Worm (Caenorhabditis elegans) whole organism, midembryonic: ENCODE data around the gene ceh-74.

Experiments
- T22C8.4 ChIP-seq: fragments of 200-800 bp; sonication (Bioruptor generic); IDR thresholded peaks from 2 replicates; pipeline ENCODE4 v1.3.6; 2022; ENCODE audit warnings: missing genetic modification characterization, missing compliant biosample characterization
- cog-1 ChIP-seq: sonication (generic microtip); optimal IDR thresholded peaks from 2 replicates; lab custom pipeline; 2016; ENCODE audit warnings: missing genetic modification characterization, missing compliant biosample characterization
- flt-1 ChIP-seq: fragments of 200-800 bp; sonication (Bioruptor generic); IDR thresholded peaks from 2 replicates; pipeline ENCODE4 v1.3.6; 2022; ENCODE audit warnings: missing genetic modification characterization, missing compliant biosample characterization
- klf-2 ChIP-seq: fragments of 200-800 bp; sonication (Bioruptor generic); conservative IDR thresholded peaks from 2 replicates; pipeline ENCODE4 v1.3.6; 2022; ENCODE audit warnings: missing genetic modification reagents, missing genetic modification characterization, missing compliant biosample characterization
- med-1 ChIP-seq: sonication (generic microtip); optimal IDR thresholded peaks from 2 replicates; lab custom pipeline; 2017; ENCODE audit warnings: missing genetic modification characterization, mild to moderate bottlenecking, missing compliant biosample characterization, antibody characterized with exemption, missing genetic modification reagents; ENCODE audit not compliant: insufficient read depth
- ref-1 ChIP-seq: fragments of 200-800 bp; sonication (Bioruptor generic); conservative IDR thresholded peaks from 2 replicates; pipeline ENCODE4 v1.3.6; 2022; ENCODE audit warnings: missing genetic modification reagents, missing genetic modification characterization, missing compliant biosample characterization
- tab-1 ChIP-seq: fragments of 200-800 bp; sonication (Bioruptor generic); IDR thresholded peaks from 2 replicates; pipeline ENCODE4 v1.3.6; 2022; ENCODE audit warnings: missing genetic modification characterization, missing compliant biosample characterization
- ztf-23 ChIP-seq: fragments of 200-800 bp; sonication (Bioruptor generic); IDR thresholded peaks from 2 replicates; pipeline ENCODE4 v1.3.6; 2022; ENCODE audit warnings: missing genetic modification reagents, missing genetic modification characterization, missing compliant biosample characterization
- ztf-29 ChIP-seq: fragments of 200-800 bp; sonication (Bioruptor generic); IDR thresholded peaks from 2 replicates; pipeline ENCODE4 v1.3.6; 2022; ENCODE audit warnings: missing genetic modification reagents, missing genetic modification characterization, missing compliant biosample characterization

The ceh-74 gene

DNA sequence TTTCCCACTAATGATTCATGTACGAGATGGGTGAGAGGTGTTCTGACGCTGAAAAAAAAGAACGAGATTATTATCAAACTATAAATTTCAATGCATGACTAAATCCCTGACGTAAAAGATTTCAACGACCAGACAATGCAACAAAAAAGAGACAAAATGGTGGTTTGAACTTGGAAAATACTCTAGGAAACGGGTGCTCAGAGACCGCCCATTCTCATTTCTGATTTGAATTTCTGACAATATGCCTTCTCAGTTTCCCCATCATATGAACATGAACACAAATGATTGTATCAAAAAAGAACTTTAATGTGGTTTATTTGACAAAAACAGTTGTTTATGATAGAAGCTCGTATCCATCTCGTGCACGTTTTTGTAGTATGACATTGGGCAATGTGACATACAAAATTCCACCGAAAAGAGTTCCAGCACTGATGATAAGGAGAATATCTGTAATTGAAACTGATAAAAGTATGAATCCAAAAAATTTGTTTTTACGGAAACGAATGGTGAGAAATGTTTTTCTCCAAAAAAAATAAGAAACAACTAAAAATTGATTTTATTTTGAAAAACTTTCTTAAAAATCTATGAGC lies 14.8 kb upstream of the ceh-74 start, which contains the start of gene srd-26:
srd-26 (minus strand) TSS at position 51 of the 590 bp plus-strand sequence.
- TF ChIP-seq tab-1 (no peak), ref-1 (GFP tag; lab: Robert Waterston, UW) (no peak), ztf-29 (GFP tag; lab: Robert Waterston, UW) (no peak), T22C8.4 (no peak), klf-2 (GFP tag; lab: Robert Waterston, UW) (no peak), med-1 (GFP tag; lab: Kevin White, UChicago) (no peak)

ce11 chrV:14165745-14166144 lies 12.1 kb upstream of the ceh-74 start:
- TF ChIP-seq klf-2 (GFP tag; lab: Robert Waterston, UW): no peak
- no peak for TF ChIP-seq med-1 (GFP tag; lab: Kevin White, UChicago)
- TF ChIP-seq flt-1 (GFP tag; lab: Robert Waterston, UW): no peak
- TF ChIP-seq cog-1 (tag; lab: Kevin White, UChicago): no peak
- TF ChIP-seq ztf-23 (GFP tag; lab: Robert Waterston, UW): no peak
- no peak for TF ChIP-seq T22C8.4
- TF ChIP-seq ref-1 (GFP tag; lab: Robert Waterston, UW): no peak
- TF ChIP-seq tab-1: no peak
- no peak for TF ChIP-seq ztf-29 (GFP tag; lab: Robert Waterston, UW)

- TF ChIP-seq ref-1 (GFP tag; lab: Robert Waterston, UW) (no peak), flt-1 (GFP tag; lab: Robert Waterston, UW) (no peak), ztf-23 (GFP tag; lab: Robert Waterston, UW) (no peak), med-1 (GFP tag; lab: Kevin White, UChicago) (no peak), tab-1 (no peak), klf-2 (GFP tag; lab: Robert Waterston, UW) (no peak), T22C8.4 (no peak), ztf-29 (GFP tag; lab: Robert Waterston, UW) (no peak)
Observed at ce11 chrV:14166630-14167029, 11.2 kb upstream of the ceh-74 start, which contains the start of gene cest-1.1. TSS of gene cest-1.1 (minus strand) at chrV:14166730.

DNA sequence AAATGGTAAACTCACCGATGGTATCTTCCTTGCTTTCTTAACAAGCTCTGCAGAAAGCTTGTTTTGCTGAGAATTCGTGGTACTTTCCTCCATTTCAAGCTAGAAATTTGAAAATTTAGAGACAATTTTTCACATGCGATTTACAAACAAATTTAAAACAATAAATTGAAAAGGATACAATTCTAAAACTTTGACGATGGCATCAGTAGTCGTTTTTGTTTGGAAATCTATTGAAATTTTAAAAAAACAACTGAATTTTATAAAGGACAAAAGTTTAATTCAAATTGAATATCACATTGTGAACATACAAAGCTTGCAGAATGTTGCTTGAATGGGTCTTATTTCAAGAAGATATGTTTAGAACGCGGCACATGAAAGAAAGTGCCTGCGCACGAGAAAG lies 10.2 kb upstream of the ceh-74 start, which contains the start of gene ocam-1:
ocam-1 (minus strand) TSS at position 101 of the 400 bp plus-strand sequence.
- TF ChIP-seq klf-2 (GFP tag; lab: Robert Waterston, UW) (no peak), ztf-29 (GFP tag; lab: Robert Waterston, UW) (no peak), tab-1 (no peak), ztf-23 (GFP tag; lab: Robert Waterston, UW) (no peak), T22C8.4 (no peak), med-1 (GFP tag; lab: Kevin White, UChicago) (no peak), ref-1 (GFP tag; lab: Robert Waterston, UW) (no peak), cog-1 (tag; lab: Kevin White, UChicago) (no peak), flt-1 (GFP tag; lab: Robert Waterston, UW) (no peak)

- TF ChIP-seq tab-1 (no peak), flt-1 (GFP tag; lab: Robert Waterston, UW) (no peak), med-1 (GFP tag; lab: Kevin White, UChicago) (no peak), ztf-23 (GFP tag; lab: Robert Waterston, UW) (no peak), ref-1 (GFP tag; lab: Robert Waterston, UW) (no peak), ztf-29 (GFP tag; lab: Robert Waterston, UW) (no peak), klf-2 (GFP tag; lab: Robert Waterston, UW) (no peak)
Observed at ce11 chrV:14171284-14171683, 6.6 kb upstream of the ceh-74 start, which contains the start of gene cest-2.1. TSS of gene cest-2.1 (minus strand) at chrV:14171481.

ce11 chrV:14175216-14175615 lies 2.7 kb upstream of the ceh-74 start, which contains the start of gene cest-2.2:
TSS of gene cest-2.2 (minus strand) at chrV:14175355.
- no peak for TF ChIP-seq cog-1 (tag; lab: Kevin White, UChicago)
- TF ChIP-seq klf-2 (GFP tag; lab: Robert Waterston, UW): no peak
- no peak for TF ChIP-seq T22C8.4
- TF ChIP-seq ztf-29 (GFP tag; lab: Robert Waterston, UW): no peak
- TF ChIP-seq flt-1 (GFP tag; lab: Robert Waterston, UW): no peak
- TF ChIP-seq ztf-23 (GFP tag; lab: Robert Waterston, UW): no peak
- no peak for TF ChIP-seq med-1 (GFP tag; lab: Kevin White, UChicago)
- TF ChIP-seq tab-1: no peak
- no peak for TF ChIP-seq ref-1 (GFP tag; lab: Robert Waterston, UW)

ce11 chrV:14176572-14176971 lies 1.3 kb upstream of the ceh-74 start:
- TF ChIP-seq T22C8.4 (no peak), cog-1 (tag; lab: Kevin White, UChicago) (no peak), ref-1 (GFP tag; lab: Robert Waterston, UW) (no peak), tab-1 (no peak), ztf-29 (GFP tag; lab: Robert Waterston, UW) (no peak)

DNA sequence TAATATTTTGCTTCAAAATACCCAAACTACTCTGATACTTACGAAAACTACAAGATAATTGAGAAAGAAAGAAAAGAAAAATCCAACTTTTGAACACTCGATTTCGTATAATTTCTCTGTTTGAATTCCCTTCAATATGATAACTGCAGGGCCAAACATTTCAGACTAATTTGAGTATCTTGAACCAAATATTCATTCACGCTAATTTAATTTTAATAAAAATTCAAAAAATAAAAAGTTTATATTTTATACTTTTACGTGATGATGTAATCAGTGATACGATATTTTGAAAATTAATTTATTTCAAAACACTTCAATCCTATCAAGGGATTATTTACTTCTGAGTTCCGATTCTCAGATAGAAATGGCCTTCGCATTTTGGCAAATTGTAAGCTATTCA lies 2.1 kb downstream of the ceh-74 start, which contains the start of gene ZC376.8:
ZC376.8 (plus strand) TSS at position 301 of the 400 bp plus-strand sequence.
- TF ChIP-seq klf-2 (GFP tag; lab: Robert Waterston, UW): no peak
- TF ChIP-seq tab-1: no peak
- no peak for TF ChIP-seq med-1 (GFP tag; lab: Kevin White, UChicago)
- no peak for TF ChIP-seq ztf-23 (GFP tag; lab: Robert Waterston, UW)

DNA sequence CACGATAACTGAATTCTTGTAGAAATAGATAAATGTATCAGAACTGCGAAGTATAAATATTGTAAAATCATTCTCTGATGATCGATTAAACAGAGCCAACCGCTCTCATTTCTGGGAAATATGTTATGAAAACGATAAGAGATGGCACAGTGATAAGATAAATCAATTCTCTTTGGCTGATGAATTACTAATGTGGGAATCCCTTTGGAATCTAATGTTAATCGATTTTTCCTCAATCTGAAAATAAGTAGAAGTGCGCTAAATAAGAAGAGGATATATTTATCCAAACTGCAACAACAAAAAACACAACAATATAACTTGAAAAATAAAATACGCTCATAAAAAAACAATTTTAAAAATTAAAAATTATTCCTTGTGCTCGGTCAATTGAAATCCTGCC lies 5.0 kb downstream of the ceh-74 start, which contains the start of gene cest-2.3:
cest-2.3 (minus strand) TSS at position 101 of the 400 bp plus-strand sequence.
- TF ChIP-seq tab-1 (no peak), T22C8.4 (no peak), med-1 (GFP tag; lab: Kevin White, UChicago) (no peak), cog-1 (tag; lab: Kevin White, UChicago) (no peak), ref-1 (GFP tag; lab: Robert Waterston, UW) (no peak), klf-2 (GFP tag; lab: Robert Waterston, UW) (no peak), flt-1 (GFP tag; lab: Robert Waterston, UW) (no peak), ztf-29 (GFP tag; lab: Robert Waterston, UW) (no peak), ztf-23 (GFP tag; lab: Robert Waterston, UW) (no peak)
